Worm (Caenorhabditis elegans) whole organism, young adult: ENCODE data around the gene ZK1098.6.

ENCODE experiments used
- B0019.2 ChIP-seq: fragments of 200-800 bp; sonication (Bioruptor generic); conservative IDR thresholded peaks from 2 replicates; pipeline ENCODE4 v1.3.6; 2022; ENCODE audit warnings: missing genetic modification reagents, missing genetic modification characterization, missing compliant biosample characterization
- F33H1.4 ChIP-seq: fragments of 200-800 bp; sonication (Bioruptor generic); IDR thresholded peaks from 2 replicates; pipeline ENCODE4 v1.3.6; 2022; ENCODE audit warnings: missing genetic modification reagents, missing genetic modification characterization, missing compliant biosample characterization
- F49E8.2 ChIP-seq: sonication (generic microtip); optimal IDR thresholded peaks from 3 replicates; lab custom pipeline; 2017; ENCODE audit warnings: missing genetic modification characterization, mild to moderate bottlenecking, missing compliant biosample characterization, antibody characterized with exemption, moderate library complexity; ENCODE audit not compliant: insufficient read depth
- F52B5.7 ChIP-seq: sonication (generic microtip); optimal IDR thresholded peaks from 2 replicates; lab custom pipeline; 2016; ENCODE audit warnings: mild to moderate bottlenecking, missing genetic modification characterization, missing compliant biosample characterization
- T07F8.4 ChIP-seq: sonication (generic microtip); optimal IDR thresholded peaks from 2 replicates; lab custom pipeline; 2016; ENCODE audit warnings: mild to moderate bottlenecking, missing genetic modification characterization, moderate library complexity, missing compliant biosample characterization
- T26A5.8 ChIP-seq: sonication (generic microtip); optimal IDR thresholded peaks from 2 replicates; lab custom pipeline; 2016; ENCODE audit warnings: missing genetic modification characterization, missing compliant biosample characterization
- Y56A3A.18 ChIP-seq: fragments of 200-800 bp; sonication (Bioruptor generic); IDR thresholded peaks from 2 replicates; pipeline ENCODE4 v1.3.6; 2022; ENCODE audit warnings: missing genetic modification reagents, missing genetic modification characterization, missing compliant biosample characterization
- akir-1 ChIP-seq: fragments of 200-800 bp; sonication (Bioruptor generic); optimal IDR thresholded peaks from 2 replicates; lab custom pipeline; 2018; ENCODE audit warnings: mild to moderate bottlenecking, missing genetic modification characterization, moderate library complexity, missing compliant biosample characterization
- atf-7 ChIP-seq: sonication (generic microtip); optimal IDR thresholded peaks from 2 replicates; lab custom pipeline; 2017; ENCODE audit warnings: mild to moderate bottlenecking, missing genetic modification characterization, missing compliant biosample characterization
- ceh-27 ChIP-seq: fragments of 200-800 bp; sonication (Bioruptor generic); optimal IDR thresholded peaks from 2 replicates; lab custom pipeline; 2018; ENCODE audit warnings: mild to moderate bottlenecking, missing genetic modification characterization, moderate library complexity, missing compliant biosample characterization
- die-1 ChIP-seq: sonication (generic microtip); optimal IDR thresholded peaks from 2 replicates; lab custom pipeline; 2016; ENCODE audit warnings: missing genotype, mild to moderate bottlenecking, missing genetic modification characterization, missing compliant biosample characterization
- efl-1 ChIP-seq: fragments of 150-350 bp; optimal IDR thresholded peaks from 2 replicates; lab custom pipeline; 2014; ENCODE audit warnings: missing biosample characterization, missing genetic modification reagents, missing genetic modification characterization
- egl-44 ChIP-seq: fragments of 200-800 bp; sonication (Bioruptor generic); IDR thresholded peaks from 2 replicates; pipeline ENCODE4 v1.3.6; 2022; ENCODE audit warnings: missing genetic modification reagents, missing genetic modification characterization, missing compliant biosample characterization
- egrh-3 ChIP-seq: fragments of 200-800 bp; sonication (Bioruptor generic); IDR thresholded peaks from 2 replicates; pipeline ENCODE4 v1.3.6; 2022; ENCODE audit warnings: missing genetic modification reagents, missing genetic modification characterization, missing compliant biosample characterization
- ekl-4 ChIP-seq: fragments of 200-800 bp; sonication (Bioruptor generic); IDR thresholded peaks from 2 replicates; pipeline ENCODE4 v1.3.6; 2022; ENCODE audit warnings: missing genetic modification reagents, missing genetic modification characterization, missing compliant biosample characterization
- ets-4 ChIP-seq: fragments of 200-800 bp; sonication (Bioruptor generic); optimal IDR thresholded peaks from 2 replicates; lab custom pipeline; 2018; ENCODE audit warnings: mild to moderate bottlenecking, missing genetic modification characterization, missing compliant biosample characterization
- fkh-3 ChIP-seq: sonication (generic microtip); optimal IDR thresholded peaks from 2 replicates; lab custom pipeline; 2016; ENCODE audit warnings: mild to moderate bottlenecking, missing genetic modification characterization, missing compliant biosample characterization
- gei-17 ChIP-seq: fragments of 200-800 bp; sonication (Bioruptor generic); optimal IDR thresholded peaks from 2 replicates; lab custom pipeline; 2018; ENCODE audit warnings: mild to moderate bottlenecking, missing genetic modification characterization, missing compliant biosample characterization
- him-1 ChIP-seq: sonication (generic microtip); optimal IDR thresholded peaks from 2 replicates; lab custom pipeline; 2016; ENCODE audit warnings: missing genotype, missing genetic modification reagents, missing genetic modification characterization, missing compliant biosample characterization
- lag-1 ChIP-seq: fragments of 200-800 bp; sonication (Bioruptor generic); IDR thresholded peaks from 2 replicates; pipeline ENCODE4 v1.3.6; 2022; ENCODE audit warnings: missing genetic modification reagents, missing genetic modification characterization, missing compliant biosample characterization
- lin-40 ChIP-seq: sonication (generic microtip); optimal IDR thresholded peaks from 2 replicates; lab custom pipeline; 2016; ENCODE audit warnings: missing genetic modification characterization, mild to moderate bottlenecking, missing compliant biosample characterization, missing genotype, missing genetic modification reagents
- lsl-1 ChIP-seq: fragments of 200-800 bp; sonication (Bioruptor generic); optimal IDR thresholded peaks from 2 replicates; lab custom pipeline; 2018; ENCODE audit warnings: mild to moderate bottlenecking, missing genetic modification characterization, moderate library complexity, missing compliant biosample characterization
- madf-10 ChIP-seq: sonication (generic microtip); optimal IDR thresholded peaks from 2 replicates; lab custom pipeline; 2016; ENCODE audit warnings: mild to moderate bottlenecking, missing genetic modification characterization, missing compliant biosample characterization
- madf-6 ChIP-seq: fragments of 200-800 bp; sonication (Bioruptor generic); IDR thresholded peaks from 2 replicates; pipeline ENCODE4 v1.3.6; 2022; ENCODE audit warnings: missing genetic modification reagents, missing genetic modification characterization, missing compliant biosample characterization
- madf-8 ChIP-seq: fragments of 200-800 bp; sonication (Bioruptor generic); conservative IDR thresholded peaks from 2 replicates; pipeline ENCODE4 v1.3.6; 2022; ENCODE audit warnings: missing genetic modification reagents, missing genetic modification characterization, missing compliant biosample characterization
- mel-28 ChIP-seq: sonication (generic microtip); optimal IDR thresholded peaks from 2 replicates; lab custom pipeline; 2016; ENCODE audit warnings: borderline replicate concordance, mild to moderate bottlenecking, missing genetic modification characterization, missing compliant biosample characterization
- nhr-90 ChIP-seq: sonication (generic microtip); optimal IDR thresholded peaks from 2 replicates; lab custom pipeline; 2016; ENCODE audit warnings: missing genotype, mild to moderate bottlenecking, missing genetic modification characterization, missing compliant biosample characterization
- rcor-1 ChIP-seq: fragments of 200-800 bp; sonication (Bioruptor generic); IDR thresholded peaks from 2 replicates; pipeline ENCODE4 v1.3.6; 2022; ENCODE audit warnings: missing genetic modification reagents, missing genetic modification characterization, missing compliant biosample characterization
- repo-1 ChIP-seq: sonication (generic microtip); optimal IDR thresholded peaks from 2 replicates; lab custom pipeline; 2017; ENCODE audit warnings: mild to moderate bottlenecking, missing genetic modification characterization, missing compliant biosample characterization
- rpc-1 ChIP-seq, 2 experiments: fragments of 150-350 bp in 1 of 2; sonication (generic microtip) in 1 of 2; optimal IDR thresholded peaks; 2 replicates each; lab custom pipeline; 2014 to 2018; ENCODE audit warnings: missing biosample characterization in 1 of 2, missing genetic modification characterization in 1 of 2, missing genetic modification reagents in 1 of 2, missing genotype in 1 of 2
- sdz-38 ChIP-seq: sonication (generic microtip); optimal IDR thresholded peaks from 2 replicates; lab custom pipeline; 2016; ENCODE audit warnings: missing genotype, missing genetic modification characterization, missing compliant biosample characterization
- snpc-1.3 ChIP-seq: sonication (generic microtip); optimal IDR thresholded peaks from 2 replicates; lab custom pipeline; 2017; ENCODE audit warnings: missing genetic modification characterization, mild to moderate bottlenecking, missing compliant biosample characterization, antibody characterized with exemption, moderate library complexity, missing genotype, missing genetic modification reagents; ENCODE audit not compliant: insufficient read depth
- snpc-3.4 ChIP-seq: sonication (generic microtip); optimal IDR thresholded peaks from 2 replicates; lab custom pipeline; 2017; ENCODE audit warnings: missing genetic modification characterization, mild to moderate bottlenecking, missing compliant biosample characterization, antibody characterized with exemption, moderate library complexity, missing genotype, missing genetic modification reagents
- snpc-4 ChIP-seq, 5 experiments: fragments of 150-350 bp in 1 of 5; sonication (generic microtip) in 4 of 5; optimal IDR thresholded peaks; 2 replicates each; lab custom pipeline; 2014 to 2018; ENCODE audit warnings: missing genetic modification characterization in 5 of 5, missing biosample characterization in 3 of 5, antibody characterized with exemption in 2 of 5, mild to moderate bottlenecking in 2 of 5, missing compliant biosample characterization in 2 of 5, missing genotype in 2 of 5, moderate library complexity in 2 of 5, missing genetic modification reagents in 1 of 5
- tlf-1 ChIP-seq: fragments of 200-800 bp; sonication (Bioruptor generic); optimal IDR thresholded peaks from 2 replicates; lab custom pipeline; 2018; ENCODE audit warnings: mild to moderate bottlenecking, missing genetic modification characterization, missing compliant biosample characterization
- xnd-1 ChIP-seq: sonication (generic microtip); optimal IDR thresholded peaks from 2 replicates; lab custom pipeline; 2016; ENCODE audit warnings: missing genotype, missing genetic modification reagents, missing genetic modification characterization, missing compliant biosample characterization
- ztf-25 ChIP-seq: fragments of 200-800 bp; sonication (Bioruptor generic); IDR thresholded peaks from 2 replicates; pipeline ENCODE4 v1.3.6; 2022; ENCODE audit warnings: missing genetic modification reagents, missing genetic modification characterization, missing compliant biosample characterization

The ZK1098.6 gene

DNA sequence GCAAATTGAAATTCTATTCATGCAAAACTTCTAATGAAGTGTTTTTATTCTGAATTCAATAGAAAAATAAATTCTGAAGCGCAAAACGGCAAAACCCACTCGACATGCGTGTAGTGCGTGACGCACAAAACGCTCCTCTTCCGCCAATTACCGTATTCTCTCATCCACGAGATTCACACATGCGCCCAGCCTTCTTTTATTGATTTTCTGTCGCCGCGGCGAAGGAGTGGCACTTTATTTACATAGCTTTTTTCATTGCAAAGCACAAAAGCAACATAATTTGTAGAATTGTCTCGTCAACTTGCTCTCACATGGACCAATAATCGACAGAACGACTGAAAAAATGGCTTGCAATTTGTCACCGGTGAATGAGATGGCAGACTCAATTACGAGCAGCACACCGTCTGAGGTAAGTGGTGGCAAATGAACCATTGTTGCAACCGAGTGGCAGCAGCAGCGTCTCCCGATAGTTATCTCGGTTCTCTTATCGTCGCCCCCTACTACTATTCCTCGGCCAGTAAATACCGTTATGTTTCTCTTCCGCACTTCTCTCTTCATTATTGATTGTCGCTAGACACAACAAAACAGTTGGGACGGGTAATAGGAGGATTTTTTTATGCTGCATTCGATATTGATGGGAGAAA, 19.2 kb downstream of the ZK1098.6 start, which contains the start of gene unc-16 (continued):
- TF ChIP-seq T07F8.4 (no peak), F33H1.4 (peak; percentile 50; the same call in 1 of the 2 replicates), F52B5.7 (tag; lab: Kevin White, UChicago) (no peak), repo-1 (tag; lab: Kevin White, UChicago) (peak; percentile 46), nhr-90 (tag; lab: Kevin White, UChicago) (no peak), madf-10 (tag; lab: Kevin White, UChicago) (peak; percentile 45), snpc-4 (GFP tag; optimal IDR thresholded peaks at IDR 0.05; lab: Kevin White, UChicago) (no peak), snpc-4 (tag; optimal IDR thresholded peaks at IDR 0.05; lab: Kevin White, UChicago) (peak in 3 of 4 experiments; percentile 32 to 55 (median 52)), atf-7 (tag; lab: Kevin White, UChicago) (no peak), rcor-1 (GFP tag; lab: Robert Waterston, UW) (peak; percentile 35; the same call in 1 of the 2 replicates)

DNA sequence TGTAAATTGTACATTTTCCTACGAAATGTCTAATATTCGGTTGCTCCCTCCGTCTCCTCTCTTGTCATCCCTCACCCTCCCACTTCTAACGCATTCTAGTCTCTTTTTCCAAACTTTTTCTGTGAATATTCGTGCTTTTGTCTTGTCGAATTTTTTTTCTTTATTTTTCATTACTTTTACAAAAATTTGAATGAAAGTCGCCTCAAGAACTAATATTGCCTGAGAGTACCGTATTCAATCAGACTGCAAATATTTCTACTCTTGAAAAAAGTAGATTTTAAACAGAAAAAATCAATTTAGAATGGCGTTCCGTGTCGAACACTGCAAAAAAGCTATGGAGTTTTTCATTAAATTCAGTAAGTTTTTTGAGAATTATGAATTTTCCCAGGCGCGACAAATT, 29.3 kb downstream of the ZK1098.6 start, which contains the start of gene ZK1098.11:
ZK1098.11 (plus strand) TSS at position 301 of the 400 bp plus-strand sequence.
- no peak for TF ChIP-seq mel-28
- TF ChIP-seq ztf-25 (GFP tag; lab: Robert Waterston, UW): no peak
- TF ChIP-seq rpc-1 (optimal IDR thresholded peaks at IDR 0.05; lab: Kevin White, UChicago): no peak
- no peak for TF ChIP-seq rpc-1 (tag; optimal IDR thresholded peaks at IDR 0.05; lab: Kevin White, UChicago)
- TF ChIP-seq ets-4 (GFP tag; lab: Kevin White, UChicago): no peak
- no peak for TF ChIP-seq B0019.2 (GFP tag; lab: Robert Waterston, UW)
- TF ChIP-seq sdz-38 (tag; lab: Kevin White, UChicago): no peak

DNA sequence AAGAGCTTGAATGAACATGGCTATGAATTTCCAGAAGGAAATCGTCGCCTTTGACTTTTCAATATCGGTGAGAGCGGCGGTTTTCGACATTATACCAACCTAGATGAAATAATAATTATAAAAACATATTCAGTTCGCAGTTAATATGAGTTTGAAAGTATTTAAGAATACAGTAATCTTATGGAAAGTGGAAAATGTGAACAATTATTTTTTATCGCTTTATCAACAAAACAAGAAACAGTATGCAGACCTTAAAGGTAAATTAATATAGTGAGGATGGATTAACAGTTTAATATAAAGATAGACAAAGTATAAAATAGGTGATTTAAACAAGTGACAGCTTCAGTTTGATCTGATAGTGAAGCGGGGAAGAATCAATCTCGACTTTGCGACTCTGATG, 31.5 kb downstream of the ZK1098.6 start, which contains the start of gene C48B4.6:
C48B4.6 (minus strand) TSS at position 101 of the 400 bp plus-strand sequence.
- TF ChIP-seq ceh-27 (GFP tag; lab: Kevin White, UChicago) (no peak), gei-17 (no peak), lag-1 (GFP tag; lab: Robert Waterston, UW) (no peak), lin-40 (tag; lab: Kevin White, UChicago) (no peak), egl-44 (GFP tag; lab: Robert Waterston, UW) (no peak), ekl-4 (GFP tag; lab: Robert Waterston, UW) (no peak), egrh-3 (GFP tag; lab: Robert Waterston, UW) (no peak), madf-10 (tag; lab: Kevin White, UChicago) (no peak), T07F8.4 (no peak), die-1 (no peak)
- TF ChIP-seq, all 124 proteins: peak for 0

DNA sequence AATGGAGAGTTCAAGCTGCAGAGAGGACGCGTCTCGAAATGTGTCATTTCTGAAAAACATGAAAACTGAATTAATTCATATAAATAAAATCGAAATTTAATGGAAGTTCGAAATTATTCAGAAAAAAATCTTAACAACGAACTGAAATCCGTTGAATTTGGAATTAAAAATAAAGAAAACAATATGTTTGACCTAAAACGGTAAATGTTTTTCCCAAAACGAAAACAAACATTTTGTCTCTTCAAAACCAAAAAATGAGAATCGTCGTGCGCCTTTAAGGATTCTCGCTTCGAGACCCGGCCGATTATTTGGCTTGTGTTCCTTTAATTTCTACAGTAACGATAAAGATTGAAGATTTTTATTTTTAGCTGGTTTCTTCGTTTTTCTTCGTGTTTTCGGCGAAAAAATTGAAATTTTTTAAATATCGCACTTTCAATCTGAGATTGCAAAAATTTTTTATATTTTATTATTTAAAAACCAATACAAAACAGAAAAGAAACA, 32.5 kb downstream of the ZK1098.6 start, which contains the start of gene C48B4.7:
C48B4.7 (minus strand) TSS at position 51 of the 501 bp plus-strand sequence.
- TF ChIP-seq Y56A3A.18 (GFP tag; lab: Robert Waterston, UW): no peak
- peak; percentile 37 for TF ChIP-seq snpc-3.4
- no peak for TF ChIP-seq lin-40 (tag; lab: Kevin White, UChicago)
- peak; percentile 78 for TF ChIP-seq xnd-1 (tag; lab: Kevin White, UChicago)
- no peak for TF ChIP-seq akir-1
- TF ChIP-seq fkh-3: no peak
- no peak for TF ChIP-seq die-1
- TF ChIP-seq tlf-1 (GFP tag; lab: Kevin White, UChicago): no peak
- peak; percentile 78 for TF ChIP-seq madf-8 (GFP tag; lab: Robert Waterston, UW)
- TF ChIP-seq atf-7 (tag; lab: Kevin White, UChicago): no peak
- peak; percentile 90 for TF ChIP-seq madf-6 (GFP tag; lab: Robert Waterston, UW)
- peak; percentile 64 for TF ChIP-seq him-1 (tag; lab: Kevin White, UChicago)
- peak; percentile 31 for TF ChIP-seq efl-1 (GFP tag; lab: Kevin White, UChicago)
- TF ChIP-seq snpc-1.3: peak; percentile 14
- TF ChIP-seq F33H1.4: peak; percentile 90
- TF ChIP-seq T26A5.8: no peak
- peak; percentile 44 for TF ChIP-seq F49E8.2 (tag; lab: Kevin White, UChicago)
- TF ChIP-seq lsl-1 (GFP tag; lab: Kevin White, UChicago): peak; percentile 87
